Fruit fly (Drosophila melanogaster) S2 (cell line): ENCODE data around the gene CG8927.

Source experiments
- CG8478 ChIP-seq: fragments of >200 bp; optimal IDR thresholded peaks from 2 replicates; lab custom pipeline; 2018
- CTCF ChIP-seq, 2 experiments: fragments of >200 bp; optimal IDR thresholded peaks; 2 replicates each; lab custom pipeline; 2018

CG8927 gene

DNA sequence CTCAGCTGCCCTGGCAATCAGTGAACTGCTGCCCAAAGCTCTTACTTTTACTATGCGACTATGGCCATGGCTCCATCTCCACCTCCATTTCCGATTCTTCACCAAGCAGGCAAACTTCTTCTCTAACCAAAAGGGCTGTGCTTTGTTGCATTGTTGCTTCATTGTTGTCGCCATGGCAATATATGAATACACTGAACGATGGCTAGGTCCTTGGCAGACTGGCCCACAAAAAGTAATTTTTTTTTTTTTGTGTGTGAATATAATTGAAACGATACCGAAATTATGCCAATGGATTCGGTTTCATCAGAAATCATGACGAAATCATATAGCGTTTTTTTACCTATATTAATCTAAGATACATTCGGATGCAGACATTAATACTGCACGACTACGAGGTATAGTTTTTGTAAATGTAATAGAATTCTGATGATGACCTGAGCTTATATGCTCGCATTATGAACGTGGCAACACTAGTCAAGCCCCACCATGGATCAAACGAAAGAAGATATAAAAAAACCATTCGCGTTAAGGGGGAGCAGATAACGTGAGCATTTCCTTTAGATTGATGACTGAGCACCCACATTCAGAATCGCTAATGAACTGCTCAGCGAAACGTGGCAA lies 39.3 kb downstream of the CG8927 start:
- no peak for TF ChIP-seq CG8478 (lab: Kevin White, UChicago)

dm6 chr3R:16220854-16221253 lies 40.0 kb downstream of the CG8927 start:
- TF ChIP-seq CG8478 (lab: Kevin White, UChicago), result no peak
- TF ChIP-seq CTCF (optimal IDR thresholded peaks at IDR 0.05; lab: Kevin White, UChicago), result no peak

- TF ChIP-seq CTCF (optimal IDR thresholded peaks at IDR 0.05; lab: Kevin White, UChicago) (no peak), CG8478 (lab: Kevin White, UChicago) (no peak)
Measured at dm6 chr3R:16221359-16222299, 40.8 kb downstream of the CG8927 start.

- TF ChIP-seq CG8478 (lab: Kevin White, UChicago) (no peak), CTCF (optimal IDR thresholded peaks at IDR 0.05; lab: Kevin White, UChicago) (no peak)
Measured at dm6 chr3R:16222300-16222903, 41.6 kb downstream of the CG8927 start.

DNA sequence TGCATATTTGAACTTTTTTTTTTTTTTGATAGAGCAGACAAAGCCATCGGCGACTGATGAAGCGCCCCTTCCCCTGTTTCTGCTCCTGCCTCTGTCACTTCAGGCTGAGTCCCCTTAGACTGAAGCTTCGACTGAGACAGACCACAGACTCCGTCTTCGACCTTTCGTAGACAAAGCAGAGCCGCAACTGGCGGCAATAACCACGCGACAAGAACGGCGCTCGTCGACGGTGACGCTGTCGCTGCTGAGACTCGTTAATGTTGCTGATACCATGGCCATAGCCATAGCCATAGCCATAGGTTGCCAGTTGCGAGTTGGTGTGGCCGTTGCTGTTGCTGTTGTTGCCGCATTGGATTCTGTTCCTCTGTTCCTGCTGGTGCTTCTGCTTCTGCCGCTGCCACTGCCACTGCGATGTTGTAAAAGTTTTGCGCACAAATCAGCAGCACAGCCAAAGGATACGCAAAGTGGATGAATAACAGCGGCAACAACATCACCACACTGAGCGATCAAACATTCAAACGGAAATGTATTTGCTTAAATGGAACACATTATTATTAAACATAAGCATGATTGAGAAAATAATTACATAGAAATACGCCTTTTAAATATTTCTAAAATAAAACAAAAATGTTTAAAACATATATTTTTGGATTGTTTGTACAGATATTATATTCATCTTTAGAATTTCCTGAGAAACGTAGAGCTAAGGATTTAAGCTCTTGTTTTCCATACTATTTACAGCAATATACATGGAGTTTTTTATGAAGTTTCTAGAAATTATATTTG lies 42.6 kb downstream of the CG8927 start:
- TF ChIP-seq CTCF (optimal IDR thresholded peaks at IDR 0.05; lab: Kevin White, UChicago) (no peak), CG8478 (lab: Kevin White, UChicago) (no peak)

- TF ChIP-seq CG8478 (lab: Kevin White, UChicago) (no peak), CTCF (optimal IDR thresholded peaks at IDR 0.05; lab: Kevin White, UChicago) (no peak)
Measured at dm6 chr3R:16224415-16225165, 43.8 kb downstream of the CG8927 start.

DNA sequence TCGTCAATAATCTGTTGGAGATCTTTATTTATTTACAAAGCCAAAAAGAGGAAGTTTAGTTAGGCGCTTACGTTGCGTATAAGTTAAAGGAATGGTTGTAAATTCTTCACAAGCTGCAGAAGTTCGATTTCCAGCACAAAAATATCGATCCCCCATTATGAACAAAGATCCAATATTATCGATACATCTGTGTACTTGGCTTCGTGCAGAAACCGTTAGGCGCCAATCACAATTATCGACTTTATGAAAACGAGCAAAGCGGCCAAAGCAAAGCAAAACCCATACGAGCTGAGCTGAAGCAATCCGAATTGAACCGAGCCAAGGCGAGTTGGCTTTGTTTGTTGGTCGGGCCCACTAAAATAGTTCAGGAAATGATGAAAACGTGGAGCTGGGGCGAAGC lies 44.5 kb downstream of the CG8927 start, which contains the start of gene tara:
Gene tara (plus strand): TSS at position 301 of the 400 bp plus-strand sequence.
- TF ChIP-seq CG8478 (lab: Kevin White, UChicago) (no peak), CTCF (optimal IDR thresholded peaks at IDR 0.05; lab: Kevin White, UChicago) (no peak)

- no peak for TF ChIP-seq CTCF (optimal IDR thresholded peaks at IDR 0.05; lab: Kevin White, UChicago)
- no peak for TF ChIP-seq CG8478 (lab: Kevin White, UChicago)
Measured at dm6 chr3R:16225760-16226159, 44.9 kb downstream of the CG8927 start.

DNA sequence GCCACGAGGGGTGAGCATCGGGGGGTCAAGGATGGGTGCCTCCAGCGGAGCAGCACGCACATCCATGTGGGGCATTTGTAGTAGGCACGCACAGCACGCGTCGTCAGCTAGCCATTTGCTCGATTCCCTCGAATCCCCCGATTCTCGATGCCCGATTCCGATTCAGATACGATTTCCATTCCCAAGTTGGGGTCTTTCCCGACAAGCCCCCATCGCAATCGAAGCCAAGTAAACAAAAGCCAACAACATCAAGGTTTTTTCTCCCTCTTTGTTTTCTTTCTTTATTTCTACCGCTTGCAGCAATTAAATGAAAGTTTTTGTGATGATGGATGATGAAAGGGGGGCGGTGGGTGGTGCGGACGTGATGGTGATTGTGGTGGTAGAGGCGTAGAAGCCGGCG lies 46.3 kb downstream of the CG8927 start:
- no peak for TF ChIP-seq CTCF (optimal IDR thresholded peaks at IDR 0.05; lab: Kevin White, UChicago)
- TF ChIP-seq CG8478 (lab: Kevin White, UChicago), result no peak

DNA sequence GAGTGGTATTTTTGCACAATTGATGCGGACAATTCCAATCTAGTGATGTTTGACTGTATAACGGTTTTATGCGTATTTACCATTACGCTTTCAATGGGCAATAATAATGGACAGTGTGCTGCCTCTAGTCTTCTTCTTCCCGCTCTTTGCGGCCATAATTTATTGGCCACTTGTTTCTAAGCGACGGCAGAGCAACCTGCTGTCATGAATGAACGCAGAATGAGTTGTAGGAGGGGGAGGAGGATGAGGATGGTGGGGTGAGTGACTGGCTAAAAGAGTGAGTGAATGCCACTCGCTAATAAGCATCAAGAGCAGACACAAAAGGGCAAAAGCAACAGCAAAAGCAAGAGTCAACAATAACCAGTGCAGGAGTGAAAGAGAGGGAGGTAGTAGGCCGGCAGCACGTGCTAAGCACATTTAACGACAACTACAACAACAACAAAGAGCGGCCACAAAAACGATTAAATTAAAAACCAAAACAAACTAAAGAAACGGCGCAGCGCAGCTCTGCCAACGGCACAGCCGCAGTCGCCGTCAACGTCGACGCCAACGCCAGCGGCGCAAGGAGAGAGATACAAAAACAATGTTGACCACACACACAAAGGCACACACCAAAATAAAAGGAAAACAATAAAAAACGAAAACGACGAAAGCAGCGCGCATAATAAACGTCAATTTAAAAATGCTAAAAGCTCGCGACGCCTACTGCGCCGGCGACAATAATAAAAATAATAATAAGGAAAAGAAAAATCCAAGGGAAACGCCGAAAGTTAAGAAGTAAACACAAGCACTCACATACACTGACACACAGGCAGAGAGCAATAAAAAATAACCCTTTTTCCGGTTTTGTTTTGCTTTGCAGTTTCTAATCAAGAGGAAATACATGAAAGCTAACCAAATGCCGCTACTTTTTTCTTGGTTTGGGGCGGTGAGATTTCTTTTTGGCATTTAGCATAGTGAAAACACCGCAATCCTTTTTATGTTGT lies 48.2 kb downstream of the CG8927 start:
- peak; percentile 81 for TF ChIP-seq CG8478 (lab: Kevin White, UChicago)
- TF ChIP-seq CTCF (optimal IDR thresholded peaks at IDR 0.05; lab: Kevin White, UChicago), result no peak

- no peak for TF ChIP-seq CG8478 (lab: Kevin White, UChicago)
- TF ChIP-seq CTCF (optimal IDR thresholded peaks at IDR 0.05; lab: Kevin White, UChicago), result no peak
Measured at dm6 chr3R:16230080-16230670, 49.4 kb downstream of the CG8927 start.
